Worm (Caenorhabditis elegans) whole organism, mixed stage, embryonic: ENCODE measurements around the gene clec-183.

Experiments
- lsy-2 ChIP-seq: fragments of 150-350 bp; optimal IDR thresholded peaks from 2 replicates; lab custom pipeline; 2014; ENCODE audit warnings: missing biosample characterization, missing genetic modification characterization
- nhr-237 ChIP-seq: fragments of 150-350 bp; optimal IDR thresholded peaks from 2 replicates; lab custom pipeline; 2014; ENCODE audit warnings: missing biosample characterization, missing genetic modification characterization
- snpc-4 ChIP-seq: fragments of 150-350 bp; optimal IDR thresholded peaks from 2 replicates; lab custom pipeline; 2014; ENCODE audit warnings: missing biosample characterization, missing genetic modification characterization

DNA sequence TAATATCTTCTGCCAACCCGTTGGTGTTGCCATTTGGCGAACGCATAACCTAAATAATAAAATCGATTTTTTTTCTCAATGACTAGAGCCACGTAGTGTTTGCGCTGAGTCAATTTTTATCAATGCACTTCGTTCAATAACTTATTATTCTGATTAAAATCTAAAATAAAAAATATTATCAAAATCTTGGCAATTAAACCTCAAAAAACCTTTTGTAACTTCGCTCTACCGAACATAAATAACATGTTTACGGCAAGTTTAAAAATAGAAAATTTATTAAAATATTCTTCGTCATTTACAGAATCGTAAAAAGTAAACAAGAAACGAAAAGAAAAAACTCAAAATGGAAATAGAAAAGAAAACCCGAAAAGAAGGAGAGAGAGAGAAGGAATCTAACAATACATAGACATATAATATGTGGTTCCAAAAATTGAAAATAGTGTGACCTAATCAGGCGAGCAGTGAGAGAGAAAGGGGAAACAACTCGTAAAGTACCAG lies 15.3 kb downstream of the clec-183 start, which contains the start of gene pigc-1:
- TF ChIP-seq snpc-4 (no peak), nhr-237 (no peak), lsy-2 (tag; lab: Kevin White, UChicago) (no peak)
